Worm (Caenorhabditis elegans): ENCODE data around the gene ZC190.6.

ZC190.6 gene

DNA sequence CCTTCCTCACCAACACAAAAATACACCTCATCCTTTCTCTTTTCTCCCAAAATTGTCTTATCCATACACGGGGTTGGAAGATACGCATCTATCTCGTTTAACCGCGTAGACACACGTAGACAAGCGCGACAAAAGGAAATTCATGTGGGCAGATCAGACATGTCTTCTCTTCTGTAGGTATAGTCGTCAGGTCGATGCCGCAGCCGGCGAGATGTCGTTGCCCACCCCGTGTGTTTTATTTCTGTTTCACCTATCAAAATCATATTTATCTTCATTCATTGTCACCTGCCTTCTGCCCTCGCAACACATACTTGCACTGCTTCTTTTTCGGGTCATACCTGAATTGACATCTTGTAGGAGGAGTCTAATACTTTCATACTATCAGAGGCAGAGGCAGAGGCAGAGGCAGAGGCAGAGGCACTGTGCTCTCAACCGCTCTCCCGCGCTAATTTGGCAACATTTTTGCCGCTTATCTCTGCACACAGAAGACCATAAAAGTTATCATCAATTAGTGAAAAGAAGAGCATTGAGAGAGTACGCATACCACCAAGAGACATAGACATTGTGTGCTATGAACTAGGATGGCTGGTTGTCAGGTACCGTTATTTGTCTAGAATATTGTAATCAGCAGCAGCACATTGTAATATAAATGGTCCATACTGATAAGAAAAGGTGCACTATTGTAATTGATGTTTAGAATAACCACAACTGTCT lies 15.7 kb downstream of the ZC190.6 start:
- no peak for TF ChIP-seq flt-1 (GFP tag; IDR thresholded peaks at IDR 0.05)
- TF ChIP-seq ztf-29 (GFP tag; IDR thresholded peaks at IDR 0.05): no peak
- no peak for TF ChIP-seq cog-1 (tag; optimal IDR thresholded peaks at IDR 0.05)
- TF ChIP-seq T22C8.4 (GFP tag; IDR thresholded peaks at IDR 0.05): no peak
- no peak for TF ChIP-seq med-1 (GFP tag; optimal IDR thresholded peaks at IDR 0.05; ENCODE audit: insufficient read depth)
- TF ChIP-seq tab-1 (GFP tag; IDR thresholded peaks at IDR 0.05): no peak
- no peak for TF ChIP-seq klf-2 (GFP tag; conservative IDR thresholded peaks at IDR 0.05)
- no peak for TF ChIP-seq ref-1 (GFP tag; conservative IDR thresholded peaks at IDR 0.05)
- TF ChIP-seq ztf-23 (GFP tag; IDR thresholded peaks at IDR 0.05): no peak

DNA sequence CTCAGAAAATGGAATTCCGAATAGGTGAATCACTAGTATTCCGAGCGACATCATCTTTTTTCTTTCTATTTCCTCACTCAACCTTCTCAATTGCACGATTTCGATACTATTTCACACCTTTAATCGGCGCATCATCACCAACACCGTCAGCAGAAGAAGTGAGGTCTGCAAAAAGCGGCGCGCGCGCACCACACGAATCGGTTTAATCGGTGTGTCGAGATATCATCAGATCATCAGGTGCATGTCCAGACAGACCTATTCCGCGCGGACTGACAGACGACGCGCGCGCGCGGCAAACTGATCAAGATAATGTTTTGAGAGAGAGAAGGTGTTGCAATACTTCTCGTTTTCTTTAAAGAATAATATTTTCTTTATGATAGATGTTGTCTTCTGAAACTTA lies 16.6 kb downstream of the ZC190.6 start:
- TF ChIP-seq ztf-23 (GFP tag; IDR thresholded peaks at IDR 0.05) (no peak), tab-1 (GFP tag; IDR thresholded peaks at IDR 0.05) (no peak), cog-1 (tag; optimal IDR thresholded peaks at IDR 0.05) (no peak), klf-2 (GFP tag; conservative IDR thresholded peaks at IDR 0.05) (no peak), ref-1 (GFP tag; conservative IDR thresholded peaks at IDR 0.05) (no peak), T22C8.4 (GFP tag; IDR thresholded peaks at IDR 0.05) (no peak), flt-1 (GFP tag; IDR thresholded peaks at IDR 0.05) (no peak), ztf-29 (GFP tag; IDR thresholded peaks at IDR 0.05) (no peak), med-1 (GFP tag; optimal IDR thresholded peaks at IDR 0.05; ENCODE audit: insufficient read depth) (no peak)

DNA sequence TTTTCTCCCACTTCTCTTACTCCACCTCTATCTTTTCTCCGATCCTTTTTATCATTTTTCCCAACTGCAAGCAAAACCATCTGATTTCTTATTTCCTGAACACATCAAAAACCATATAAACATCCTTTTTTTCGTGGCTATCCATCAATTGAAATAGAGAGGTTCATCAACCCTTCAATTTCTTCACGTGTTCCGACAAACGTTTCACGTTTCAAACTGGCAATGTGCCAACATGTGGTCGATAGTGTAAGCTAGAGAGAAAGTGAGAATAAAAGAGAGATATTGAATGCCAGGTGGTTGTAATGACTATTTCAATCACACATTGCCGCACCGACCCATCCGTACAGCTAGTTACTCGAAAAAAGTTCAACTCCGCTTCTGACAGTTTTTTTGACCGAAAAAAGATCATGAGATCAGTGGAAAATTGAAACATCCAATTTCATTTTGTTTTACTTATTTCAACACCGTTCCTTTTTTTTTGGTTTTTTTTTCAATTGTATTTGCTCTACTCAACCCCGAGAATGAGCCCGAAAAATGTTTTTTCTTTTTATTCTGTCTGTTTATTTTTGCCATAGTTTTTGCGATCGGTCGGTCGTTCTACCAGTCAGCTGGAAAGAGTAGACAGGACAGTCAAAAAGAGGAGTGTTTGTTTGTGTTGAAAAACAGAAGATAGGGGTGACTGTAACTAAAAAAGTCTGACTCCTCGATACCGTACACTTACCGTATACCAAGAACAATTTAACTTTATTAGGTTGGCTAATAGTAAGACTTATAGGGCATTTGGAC lies 18.3 kb downstream of the ZC190.6 start:
- TF ChIP-seq flt-1 (GFP tag; IDR thresholded peaks at IDR 0.05) (no peak), cog-1 (tag; optimal IDR thresholded peaks at IDR 0.05) (no peak), T22C8.4 (GFP tag; IDR thresholded peaks at IDR 0.05) (no peak), klf-2 (GFP tag; conservative IDR thresholded peaks at IDR 0.05) (no peak), tab-1 (GFP tag; IDR thresholded peaks at IDR 0.05) (no peak), ztf-23 (GFP tag; IDR thresholded peaks at IDR 0.05) (no peak), ztf-29 (GFP tag; IDR thresholded peaks at IDR 0.05) (no peak), ref-1 (GFP tag; conservative IDR thresholded peaks at IDR 0.05) (no peak), med-1 (GFP tag; optimal IDR thresholded peaks at IDR 0.05; ENCODE audit: insufficient read depth) (no peak)

DNA sequence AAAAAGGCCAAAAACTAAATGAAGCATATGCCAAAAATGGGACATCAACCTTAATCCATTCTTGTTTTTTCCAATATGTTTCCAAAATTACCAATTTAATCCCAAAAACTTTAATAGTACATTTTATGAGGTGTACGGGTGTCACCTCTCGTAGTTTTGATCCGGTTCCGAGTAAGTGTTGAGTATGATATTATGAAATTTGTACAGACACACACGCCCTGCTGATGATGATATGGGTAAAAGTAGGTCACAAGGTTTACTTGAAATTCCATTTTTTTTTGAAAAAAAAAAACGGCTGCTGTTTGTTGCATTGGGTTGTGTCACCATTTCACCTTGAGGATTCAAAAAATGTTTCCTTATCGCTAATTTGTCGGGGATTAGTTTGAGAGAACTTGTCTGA lies 19.2 kb downstream of the ZC190.6 start:
- no peak for TF ChIP-seq klf-2 (GFP tag; conservative IDR thresholded peaks at IDR 0.05)
- TF ChIP-seq ztf-29 (GFP tag; IDR thresholded peaks at IDR 0.05): no peak
- no peak for TF ChIP-seq T22C8.4 (GFP tag; IDR thresholded peaks at IDR 0.05)
- TF ChIP-seq cog-1 (tag; optimal IDR thresholded peaks at IDR 0.05): no peak
- TF ChIP-seq tab-1 (GFP tag; IDR thresholded peaks at IDR 0.05): no peak
- TF ChIP-seq flt-1 (GFP tag; IDR thresholded peaks at IDR 0.05): no peak
- no peak for TF ChIP-seq ztf-23 (GFP tag; IDR thresholded peaks at IDR 0.05)
- TF ChIP-seq ref-1 (GFP tag; conservative IDR thresholded peaks at IDR 0.05): no peak
- no peak for TF ChIP-seq med-1 (GFP tag; optimal IDR thresholded peaks at IDR 0.05; ENCODE audit: insufficient read depth)

DNA sequence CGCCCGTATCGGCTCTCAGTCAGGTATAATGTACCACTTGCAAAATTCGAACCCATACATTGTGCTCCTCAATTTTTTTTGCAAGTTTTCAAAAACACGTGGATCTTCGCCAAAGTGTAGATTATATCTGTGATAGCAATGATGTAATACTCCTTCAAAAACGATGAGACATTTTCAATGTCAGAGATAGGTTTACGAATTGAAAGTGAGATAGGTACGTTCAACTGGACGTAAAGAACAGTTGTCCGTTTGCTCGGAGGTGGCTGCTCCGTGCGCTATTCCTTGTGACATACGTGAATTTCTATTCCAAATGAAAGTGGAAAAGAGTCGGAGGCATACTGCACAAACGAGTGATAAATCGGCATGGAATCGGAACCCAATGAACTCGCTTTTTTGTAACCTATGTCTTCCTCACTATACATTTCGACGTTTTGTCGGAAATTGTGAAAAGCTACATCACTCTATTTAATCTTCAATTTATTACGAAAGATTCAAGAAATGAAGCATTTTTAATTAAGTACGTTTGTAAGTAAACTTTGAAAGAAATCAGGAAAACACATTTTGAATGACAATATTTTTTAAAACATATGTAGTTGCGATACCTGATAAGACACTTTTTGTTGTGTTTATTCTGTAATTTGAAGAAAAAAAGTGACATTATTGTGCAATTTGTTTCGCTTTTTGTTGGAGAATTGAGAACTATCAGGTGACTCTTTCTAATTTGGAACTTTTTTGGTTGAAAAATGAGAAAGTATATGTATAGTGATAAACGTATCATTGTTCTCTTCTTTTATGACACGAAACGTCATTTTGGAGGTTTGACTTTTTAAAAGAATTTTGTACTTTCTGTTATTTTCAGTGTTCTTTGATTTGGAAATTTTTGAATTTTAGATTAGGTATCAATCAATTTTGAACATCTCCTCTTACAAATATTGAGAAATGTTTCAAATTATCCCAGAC lies 22.4 kb downstream of the ZC190.6 start:
- TF ChIP-seq ref-1 (GFP tag; conservative IDR thresholded peaks at IDR 0.05) (no peak), med-1 (GFP tag; optimal IDR thresholded peaks at IDR 0.05; ENCODE audit: insufficient read depth) (no peak), ztf-23 (GFP tag; IDR thresholded peaks at IDR 0.05) (no peak), klf-2 (GFP tag; conservative IDR thresholded peaks at IDR 0.05) (no peak), tab-1 (GFP tag; IDR thresholded peaks at IDR 0.05) (no peak)

DNA sequence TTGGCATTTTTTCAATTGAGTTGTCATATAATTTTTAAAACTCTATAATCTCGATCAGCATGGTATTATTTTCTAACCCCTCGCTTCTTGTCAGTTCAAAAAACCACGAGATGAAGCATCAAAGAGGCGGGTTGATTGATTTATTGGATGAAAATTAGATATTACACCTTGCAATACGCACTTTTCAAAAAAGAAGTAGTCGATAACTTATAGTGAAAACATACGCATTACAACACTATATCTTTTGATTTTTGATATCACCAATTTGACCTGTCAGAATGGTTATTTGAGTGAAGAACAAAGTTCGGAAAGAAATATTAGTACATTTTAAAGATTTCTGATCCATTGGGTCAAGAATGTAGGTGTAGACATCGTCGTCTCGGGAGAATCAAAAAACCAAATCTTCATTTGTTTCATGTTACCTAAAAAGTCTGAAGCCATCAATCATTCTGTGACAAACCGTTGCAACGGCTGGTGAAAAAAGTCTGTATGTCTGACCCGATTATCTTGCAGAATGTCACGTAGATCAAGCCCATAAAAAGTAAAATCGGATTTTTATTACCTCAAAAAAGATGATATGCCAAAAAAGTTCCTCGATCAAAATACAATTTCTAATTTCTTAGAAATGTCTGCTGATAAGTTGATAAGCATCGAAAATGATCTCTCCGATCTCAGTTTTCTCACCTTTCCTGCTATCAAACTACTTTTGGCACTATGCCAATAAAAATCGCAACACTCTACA lies 23.8 kb downstream of the ZC190.6 start:
- TF ChIP-seq cog-1 (tag; optimal IDR thresholded peaks at IDR 0.05) (no peak), ztf-29 (GFP tag; IDR thresholded peaks at IDR 0.05) (no peak), ref-1 (GFP tag; conservative IDR thresholded peaks at IDR 0.05) (no peak), T22C8.4 (GFP tag; IDR thresholded peaks at IDR 0.05) (no peak), tab-1 (GFP tag; IDR thresholded peaks at IDR 0.05) (no peak), ztf-23 (GFP tag; IDR thresholded peaks at IDR 0.05) (no peak), med-1 (GFP tag; optimal IDR thresholded peaks at IDR 0.05; ENCODE audit: insufficient read depth) (no peak), klf-2 (GFP tag; conservative IDR thresholded peaks at IDR 0.05) (no peak), flt-1 (GFP tag; IDR thresholded peaks at IDR 0.05) (no peak)

DNA sequence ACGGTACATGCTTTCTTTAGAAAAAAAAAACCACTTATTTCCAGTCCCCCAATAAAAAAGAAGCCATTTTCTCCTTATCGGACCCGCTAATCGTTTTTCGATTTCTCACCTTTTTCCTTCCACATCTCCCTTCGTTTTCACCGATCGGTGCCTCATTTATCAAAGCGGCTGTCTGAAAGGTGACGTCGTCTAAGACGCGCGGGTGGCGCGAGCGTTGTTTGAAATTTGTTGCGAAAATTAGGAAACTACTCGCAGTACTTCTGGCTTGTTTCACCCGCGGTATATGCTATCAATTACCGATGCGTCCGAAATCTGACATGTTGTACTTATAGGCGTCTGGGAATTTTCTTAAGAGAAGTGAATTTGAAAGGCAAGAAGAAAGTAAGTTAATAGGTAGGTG lies 24.9 kb downstream of the ZC190.6 start:
- no peak for TF ChIP-seq med-1 (GFP tag; optimal IDR thresholded peaks at IDR 0.05; ENCODE audit: insufficient read depth)
- TF ChIP-seq ztf-29 (GFP tag; IDR thresholded peaks at IDR 0.05): no peak
- TF ChIP-seq ztf-23 (GFP tag; IDR thresholded peaks at IDR 0.05): no peak
- no peak for TF ChIP-seq flt-1 (GFP tag; IDR thresholded peaks at IDR 0.05)

DNA sequence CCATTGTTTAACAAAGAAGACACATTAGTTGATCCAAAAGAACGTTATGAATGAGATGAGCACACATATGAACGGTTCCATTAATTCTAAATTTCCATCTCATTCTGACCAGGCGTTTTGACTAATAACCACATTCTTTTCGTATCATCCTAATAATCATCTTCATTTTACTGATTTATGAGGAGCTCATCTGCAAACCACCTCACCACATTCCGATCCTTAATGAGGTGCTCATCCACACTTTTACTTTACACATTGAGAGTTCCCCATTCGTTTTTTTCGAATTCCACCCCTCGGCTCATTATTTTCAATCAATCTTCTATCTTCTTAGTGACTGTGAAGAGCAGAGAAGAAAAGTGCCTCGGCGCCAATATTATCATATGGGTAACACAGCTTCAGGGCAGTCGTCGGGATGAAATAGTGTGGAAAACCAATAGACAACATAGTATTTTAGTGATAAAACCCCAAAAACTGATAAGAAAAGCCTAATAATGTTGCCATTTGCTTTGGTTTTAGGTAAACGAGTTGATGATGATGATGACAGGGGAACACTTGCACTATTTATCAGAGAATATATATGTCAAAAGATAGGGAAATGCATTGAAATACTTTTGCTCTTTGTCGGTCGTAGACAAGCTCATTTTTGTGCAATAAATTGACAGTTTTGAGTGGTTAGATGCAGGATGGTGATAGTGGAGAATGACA lies 25.9 kb downstream of the ZC190.6 start:
- TF ChIP-seq med-1 (GFP tag; optimal IDR thresholded peaks at IDR 0.05; ENCODE audit: insufficient read depth): no peak
- no peak for TF ChIP-seq flt-1 (GFP tag; IDR thresholded peaks at IDR 0.05)
- TF ChIP-seq tab-1 (GFP tag; IDR thresholded peaks at IDR 0.05): no peak

Measured in whole organism, midembryonic.